Worm (Caenorhabditis elegans): ENCODE results near the gene fbxb-91.

fbxb-91 gene

DNA sequence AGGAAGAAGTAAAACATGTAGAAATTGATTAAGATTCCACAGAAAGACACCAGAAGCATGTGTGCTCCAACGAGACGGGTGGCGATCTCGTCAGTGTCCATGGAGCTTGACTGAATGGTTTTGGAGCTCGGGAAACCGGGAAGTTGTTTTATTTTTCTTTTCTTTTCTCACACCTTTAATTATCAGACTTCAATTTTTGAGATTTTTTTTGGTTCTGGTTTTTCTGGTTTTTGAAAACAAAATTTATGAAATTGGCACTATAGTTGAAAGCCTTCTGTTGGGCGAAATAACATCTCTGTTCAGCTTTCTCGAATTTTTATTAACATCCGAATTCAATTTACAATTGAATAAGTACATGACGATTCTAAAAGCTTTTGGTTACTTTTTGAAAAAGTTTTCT is 51.0 kb downstream of the fbxb-91 start, which contains the start of gene srx-104:
TSS of gene srx-104 (minus strand) at position 101 of the 400 bp plus-strand sequence.
- TF ChIP-seq flt-1 (GFP tag; IDR thresholded peaks at IDR 0.05), result no peak
- no peak for TF ChIP-seq ref-1 (GFP tag; conservative IDR thresholded peaks at IDR 0.05)

All from whole organism, midembryonic.